Fruit fly (Drosophila melanogaster) whole organism, embryonic: ENCODE data around the gene pigs.

Experiments
- ATbp ChIP-seq: fragments of 200-800 bp; sonication (Bioruptor generic); optimal IDR thresholded peaks from 2 replicates; lab custom pipeline; 2017; ENCODE audit warnings: missing biosample characterization, mild to moderate bottlenecking, missing genetic modification characterization, missing genetic modification reagents
- Ada2b ChIP-seq: fragments of 200-800 bp; sonication (Bioruptor generic); IDR thresholded peaks from 2 replicates; pipeline ENCODE4 v1.3.6; 2022; ENCODE audit warnings: missing biosample characterization, missing genetic modification characterization
- Adf1 ChIP-seq: fragments of 200-800 bp; sonication (Bioruptor generic); IDR thresholded peaks from 2 replicates; pipeline ENCODE4 v1.3.6; 2022; ENCODE audit warnings: missing biosample characterization, missing genetic modification characterization
- Asciz ChIP-seq: fragments of 200-800 bp; sonication (Bioruptor generic); optimal IDR thresholded peaks from 2 replicates; lab custom pipeline; 2017; ENCODE audit warnings: missing biosample characterization, mild to moderate bottlenecking, missing genetic modification characterization, missing genetic modification reagents
- CG10147 ChIP-seq: fragments of 200-800 bp; sonication (Bioruptor generic); optimal IDR thresholded peaks from 2 replicates; lab custom pipeline; 2019; ENCODE audit warnings: missing biosample characterization, mild to moderate bottlenecking, missing genetic modification characterization, moderate library complexity
- CG10565 ChIP-seq: fragments of 200-800 bp; sonication (Bioruptor generic); optimal IDR thresholded peaks from 3 replicates; lab custom pipeline; 2016; ENCODE audit warnings: missing biosample characterization, mild to moderate bottlenecking, missing genetic modification characterization
- CG10654 ChIP-seq: fragments of 200-800 bp; sonication (Bioruptor generic); optimal IDR thresholded peaks from 2 replicates; lab custom pipeline; 2016; ENCODE audit warnings: missing biosample characterization, missing genetic modification characterization
- CG11247 ChIP-seq: fragments of 200-800 bp; sonication (Bioruptor generic); IDR thresholded peaks from 2 replicates; pipeline ENCODE4 v1.3.6; 2022; ENCODE audit warnings: missing biosample characterization, missing genetic modification characterization
- CG11398 ChIP-seq: fragments of 200-800 bp; sonication (Bioruptor generic); optimal IDR thresholded peaks from 2 replicates; lab custom pipeline; 2016; ENCODE audit warnings: missing biosample characterization, missing genetic modification characterization
- CG11456 ChIP-seq: fragments of 200-800 bp; sonication (Bioruptor generic); IDR thresholded peaks from 3 replicates; pipeline ENCODE4 v1.3.6; 2022; ENCODE audit warnings: missing biosample characterization, missing genetic modification characterization
- CG11723 ChIP-seq: fragments of 200-800 bp; sonication (Bioruptor generic); optimal IDR thresholded peaks from 2 replicates; lab custom pipeline; 2017; ENCODE audit warnings: missing biosample characterization, mild to moderate bottlenecking, missing genetic modification characterization
- CG12104 ChIP-seq: fragments of 200-800 bp; sonication (Bioruptor generic); optimal IDR thresholded peaks from 3 replicates; lab custom pipeline; 2016; ENCODE audit warnings: missing biosample characterization, missing genetic modification characterization
- CG12769 ChIP-seq: fragments of 200-800 bp; sonication (Bioruptor generic); optimal IDR thresholded peaks from 2 replicates; lab custom pipeline; 2019; ENCODE audit warnings: missing biosample characterization, mild to moderate bottlenecking, missing genetic modification characterization, moderate library complexity
- CG14710 ChIP-seq: fragments of 200-800 bp; sonication (Bioruptor generic); optimal IDR thresholded peaks from 3 replicates; lab custom pipeline; 2019; ENCODE audit warnings: missing biosample characterization, mild to moderate bottlenecking, missing genetic modification characterization, moderate library complexity
- CG15479 ChIP-seq: fragments of 200-800 bp; sonication (Bioruptor generic); optimal IDR thresholded peaks from 3 replicates; lab custom pipeline; 2019; ENCODE audit warnings: missing biosample characterization, mild to moderate bottlenecking, missing genetic modification characterization, moderate library complexity
- CG15601 ChIP-seq: fragments of 200-800 bp; sonication (Bioruptor generic); optimal IDR thresholded peaks from 3 replicates; lab custom pipeline; 2019; ENCODE audit warnings: missing biosample characterization, mild to moderate bottlenecking, missing genetic modification characterization, moderate library complexity
- CG1603 ChIP-seq: fragments of 200-800 bp; sonication (Bioruptor generic); optimal IDR thresholded peaks from 2 replicates; lab custom pipeline; 2019; ENCODE audit warnings: missing biosample characterization, mild to moderate bottlenecking, missing genetic modification characterization, moderate library complexity
- CG18476 ChIP-seq: fragments of 200-800 bp; sonication (Bioruptor generic); optimal IDR thresholded peaks from 2 replicates; lab custom pipeline; 2016; ENCODE audit warnings: missing biosample characterization, mild to moderate bottlenecking, missing genetic modification characterization
- CG2120 ChIP-seq: fragments of 200-800 bp; sonication (Bioruptor generic); optimal IDR thresholded peaks from 3 replicates; lab custom pipeline; 2016; ENCODE audit warnings: missing biosample characterization, missing genetic modification characterization
- CG4854 ChIP-seq: fragments of 200-800 bp; sonication (Bioruptor generic); optimal IDR thresholded peaks from 2 replicates; lab custom pipeline; 2016; ENCODE audit warnings: missing biosample characterization, missing genetic modification characterization, inconsistent platforms
- CG9797 ChIP-seq: fragments of 200-800 bp; sonication (Bioruptor generic); optimal IDR thresholded peaks from 3 replicates; lab custom pipeline; 2018; ENCODE audit warnings: missing biosample characterization, mild to moderate bottlenecking, missing genetic modification characterization
- Dek ChIP-seq: fragments of 200-800 bp; sonication (Bioruptor generic); optimal IDR thresholded peaks from 3 replicates; lab custom pipeline; 2019; ENCODE audit warnings: missing biosample characterization, mild to moderate bottlenecking, missing genetic modification characterization, moderate library complexity
- E2f2 ChIP-seq: fragments of 200-800 bp; sonication (Bioruptor generic); IDR thresholded peaks from 2 replicates; pipeline ENCODE4 v1.3.6; 2022; ENCODE audit warnings: missing biosample characterization, missing genetic modification characterization
- MBD-R2 ChIP-seq: fragments of 200-800 bp; sonication (Bioruptor generic); IDR thresholded peaks from 2 replicates; pipeline ENCODE4 v1.3.6; 2022; ENCODE audit warnings: missing biosample characterization, missing genetic modification characterization
- Meics ChIP-seq: fragments of 200-800 bp; sonication (Bioruptor generic); optimal IDR thresholded peaks from 2 replicates; lab custom pipeline; 2017; ENCODE audit warnings: missing biosample characterization, mild to moderate bottlenecking, missing genetic modification characterization
- Sin3A ChIP-seq: fragments of >200 bp; optimal IDR thresholded peaks from 2 replicates; lab custom pipeline; 2018
- bab2 ChIP-seq: fragments of 200-800 bp; sonication (Bioruptor generic); optimal IDR thresholded peaks from 2 replicates; lab custom pipeline; 2016; ENCODE audit warnings: missing biosample characterization, missing genetic modification characterization
- bbx ChIP-seq: fragments of 200-800 bp; sonication (Bioruptor generic); IDR thresholded peaks from 2 replicates; pipeline ENCODE4 v1.3.6; 2022; ENCODE audit warnings: missing biosample characterization, missing genetic modification characterization; ENCODE audit not compliant: partially characterized antibody
- bowl ChIP-seq: fragments of 200-800 bp; sonication (Bioruptor generic); IDR thresholded peaks from 2 replicates; pipeline ENCODE4 v1.3.6; 2022; ENCODE audit warnings: missing biosample characterization, missing genetic modification characterization
- caup ChIP-seq: fragments of 200-800 bp; sonication (Bioruptor generic); optimal IDR thresholded peaks from 3 replicates; lab custom pipeline; 2017; ENCODE audit warnings: missing biosample characterization, mild to moderate bottlenecking, missing genetic modification characterization, moderate library complexity; ENCODE audit not compliant: severe bottlenecking
- chif ChIP-seq, 2 experiments: fragments of 200-800 bp; sonication (Bioruptor generic); optimal IDR thresholded peaks; 3 replicates each; lab custom pipeline; 2016; ENCODE audit warnings: missing biosample characterization in 2 of 2, missing genetic modification characterization in 2 of 2
- chinmo ChIP-seq: fragments of 200-800 bp; sonication (Bioruptor generic); IDR thresholded peaks from 4 replicates; pipeline ENCODE4 v1.3.6; 2022; ENCODE audit warnings: missing biosample characterization, missing genetic modification characterization; ENCODE audit not compliant: partially characterized antibody
- chm ChIP-seq: fragments of 200-800 bp; sonication (Bioruptor generic); IDR thresholded peaks from 2 replicates; pipeline ENCODE4 v1.3.6; 2022; ENCODE audit warnings: missing biosample characterization, missing genetic modification characterization
- corto ChIP-seq: fragments of 200-800 bp; sonication (Bioruptor generic); optimal IDR thresholded peaks from 2 replicates; lab custom pipeline; 2016; ENCODE audit warnings: missing biosample characterization, mild to moderate bottlenecking, missing genetic modification characterization, moderate library complexity
- crol ChIP-seq: fragments of 200-800 bp; sonication (Bioruptor generic); IDR thresholded peaks from 2 replicates; pipeline ENCODE4 v1.3.6; 2022; ENCODE audit warnings: missing biosample characterization, missing genetic modification characterization
- dimm ChIP-seq: fragments of 200-800 bp; sonication (Bioruptor generic); IDR thresholded peaks from 2 replicates; pipeline ENCODE4 v1.3.6; 2022; ENCODE audit warnings: missing biosample characterization, missing genetic modification characterization
- dm ChIP-seq: fragments of 200-800 bp; sonication (Bioruptor generic); optimal IDR thresholded peaks from 3 replicates; lab custom pipeline; 2016; ENCODE audit warnings: missing biosample characterization, missing genetic modification characterization
- dmrt99B ChIP-seq: fragments of 200-800 bp; sonication (Bioruptor generic); optimal IDR thresholded peaks from 2 replicates; lab custom pipeline; 2018; ENCODE audit warnings: missing biosample characterization, mild to moderate bottlenecking, missing genetic modification characterization, moderate library complexity
- hth ChIP-seq: fragments of >200 bp; optimal IDR thresholded peaks from 2 replicates; lab custom pipeline; 2017; ENCODE audit warnings: inconsistent platforms
- ind ChIP-seq: fragments of 200-800 bp; sonication (Bioruptor generic); optimal IDR thresholded peaks from 3 replicates; lab custom pipeline; 2016; ENCODE audit warnings: missing biosample characterization, missing genetic modification characterization
- inv ChIP-seq: fragments of 200-800 bp; sonication (Bioruptor generic); IDR thresholded peaks from 2 replicates; pipeline ENCODE4 v1.3.6; 2022; ENCODE audit warnings: missing biosample characterization, missing genetic modification characterization; ENCODE audit not compliant: partially characterized antibody
- lov ChIP-seq, 2 experiments: fragments of 200-800 bp in 1 of 2; fragments of >200 bp in 1 of 2; sonication (Bioruptor generic) in 1 of 2; IDR thresholded peaks in 1 of 2; optimal IDR thresholded peaks in 1 of 2; 2 replicates in 1 of 2; 3 replicates in 1 of 2; pipeline versions ENCODE4 v1.3.6 to Lab custom; 2017 to 2022; ENCODE audit warnings: missing biosample characterization in 1 of 2, missing genetic modification characterization in 1 of 2
- pita ChIP-seq: fragments of 200-800 bp; sonication (Bioruptor generic); optimal IDR thresholded peaks from 2 replicates; lab custom pipeline; 2017; ENCODE audit warnings: missing biosample characterization, mild to moderate bottlenecking, missing genetic modification characterization
- pnt ChIP-seq: fragments of 200-800 bp; sonication (Bioruptor generic); optimal IDR thresholded peaks from 3 replicates; lab custom pipeline; 2016; ENCODE audit warnings: missing biosample characterization, missing genetic modification characterization
- so ChIP-seq: fragments of 200-800 bp; sonication (Bioruptor generic); IDR thresholded peaks from 3 replicates; pipeline ENCODE4 v1.3.6; 2022; ENCODE audit warnings: missing biosample characterization, missing genetic modification characterization
- tgo ChIP-seq: fragments of 200-800 bp; sonication (Bioruptor generic); IDR thresholded peaks from 3 replicates; pipeline ENCODE4 v1.3.6; 2022; ENCODE audit warnings: missing biosample characterization, missing genetic modification characterization
- toy ChIP-seq: fragments of 200-800 bp; sonication (Bioruptor generic); IDR thresholded peaks from 2 replicates; pipeline ENCODE4 v1.3.6; 2022; ENCODE audit warnings: missing biosample characterization, missing genetic modification characterization
- ttk ChIP-seq: fragments of 200-800 bp; sonication (Bioruptor generic); IDR thresholded peaks from 2 replicates; pipeline ENCODE4 v2.1.2; 2022; ENCODE audit warnings: missing biosample characterization, missing genetic modification characterization
- zfh2 ChIP-seq: fragments of 200-800 bp; sonication (Bioruptor generic); optimal IDR thresholded peaks from 2 replicates; lab custom pipeline; 2016; ENCODE audit warnings: missing biosample characterization, missing genetic modification characterization

pigs gene

dm6 chrX:6571234-6571915, 28.5 kb upstream of the pigs start (continued):
- TF ChIP-seq CG15479 (GFP tag; lab: Kevin White, UChicago), result no peak
- peak; percentile 82 for TF ChIP-seq CG11723 (GFP tag; lab: Kevin White, UChicago)
- no peak for TF ChIP-seq corto (GFP tag; lab: Kevin White, UChicago)
- peak; percentile 94 for TF ChIP-seq CG14710 (tag; lab: Kevin White, UChicago)
- peak; percentile 93 for TF ChIP-seq CG15601 (tag; lab: Kevin White, UChicago)
- peak; percentile 87 for TF ChIP-seq tgo
- TF ChIP-seq CG11456 (GFP tag; lab: Robert Waterston, UW), result 0 out of 3 replicates have a peak, but pooled peaks have one; percentile 41
- no peak for TF ChIP-seq lov (optimal IDR thresholded peaks at IDR 0.05; lab: Kevin White, UChicago)
- peak; percentile 82 for TF ChIP-seq lov (GFP tag; IDR thresholded peaks at IDR 0.05; lab: Robert Waterston, UW)
- peak in 1 of 2 experiments; percentile 69 for TF ChIP-seq chif (GFP tag; optimal IDR thresholded peaks at IDR 0.05; lab: Kevin White, UChicago)
- peak; percentile 88 for TF ChIP-seq Asciz (GFP tag; lab: Kevin White, UChicago)
- TF ChIP-seq dmrt99B (tag; lab: Kevin White, UChicago), result peak; percentile 95
- peak; percentile 67 for TF ChIP-seq Ada2b (GFP tag; lab: Robert Waterston, UW)
- no peak for TF ChIP-seq inv (GFP tag; lab: Robert Waterston, UW)
- TF ChIP-seq CG2120, result peak; percentile 44
- TF ChIP-seq CG1603, result peak; percentile 37
- TF ChIP-seq zfh2 (GFP tag; lab: Kevin White, UChicago), result no peak
- no peak for TF ChIP-seq hth (lab: Kevin White, UChicago)
- peak; percentile 62 for TF ChIP-seq CG10654
- TF ChIP-seq ttk (GFP tag; lab: Robert Waterston, UW), result peak; percentile 77
- TF ChIP-seq Meics (GFP tag; lab: Kevin White, UChicago), result peak; percentile 80
- TF ChIP-seq Adf1, result peak; percentile 64
- TF ChIP-seq bowl (GFP tag; lab: Robert Waterston, UW), result no peak
- peak; percentile 81 for TF ChIP-seq CG10147 (GFP tag; lab: Kevin White, UChicago)
- 0 out of 4 replicates have a peak, but pooled peaks have one; percentile 40 for TF ChIP-seq chinmo (GFP tag; lab: Robert Waterston, UW)
- TF ChIP-seq CG12769 (tag; lab: Kevin White, UChicago), result peak; percentile 39
- no peak for TF ChIP-seq pita (GFP tag; lab: Kevin White, UChicago)
- TF ChIP-seq chm (GFP tag; lab: Robert Waterston, UW), result peak; percentile 62; the same call in 1 of the 2 replicates
- TF ChIP-seq CG11398 (GFP tag; lab: Kevin White, UChicago), result peak; percentile 34
- peak; percentile 84; the same call in 1 of the 3 replicates for TF ChIP-seq so (GFP tag; lab: Robert Waterston, UW)
- no peak for TF ChIP-seq dm (GFP tag; lab: Kevin White, UChicago)
- no peak for TF ChIP-seq Sin3A
- peak; percentile 38 for TF ChIP-seq CG10565 (GFP tag; lab: Kevin White, UChicago)
- TF ChIP-seq caup (GFP tag; lab: Kevin White, UChicago), result peak; percentile 76
- TF ChIP-seq CG12104 (GFP tag; lab: Kevin White, UChicago), result peak; percentile 77
- TF ChIP-seq CG18476 (GFP tag; lab: Kevin White, UChicago), result peak; percentile 72
- TF ChIP-seq E2f2, result peak; percentile 65
- peak; percentile 44; the same call in 1 of the 2 replicates for TF ChIP-seq dimm (GFP tag; lab: Robert Waterston, UW)
- TF ChIP-seq crol (GFP tag; lab: Robert Waterston, UW), result peak; percentile 46
- TF ChIP-seq bbx (GFP tag; lab: Robert Waterston, UW), result no peak
- peak; percentile 49 for TF ChIP-seq CG4854
- peak; percentile 52 for TF ChIP-seq pnt
- TF ChIP-seq ind (GFP tag; lab: Kevin White, UChicago), result peak; percentile 75
- TF ChIP-seq bab2 (GFP tag; lab: Kevin White, UChicago), result peak; percentile 48
- TF ChIP-seq toy (GFP tag; lab: Robert Waterston, UW), result no peak
- peak; percentile 29 for TF ChIP-seq CG9797 (GFP tag; lab: Kevin White, UChicago)
- peak; percentile 33; the same call in 1 of the 2 replicates for TF ChIP-seq MBD-R2
- peak; percentile 91 for TF ChIP-seq ATbp (GFP tag; lab: Kevin White, UChicago)
- TF ChIP-seq Dek (tag; lab: Kevin White, UChicago), result peak; percentile 79
- TF ChIP-seq CG11247 (GFP tag; lab: Robert Waterston, UW), result peak; percentile 46; the same call in 1 of the 2 replicates
